Fruit fly (Drosophila melanogaster) whole organism, adult: ENCODE results near the gene CG12355.

Source experiments
- CG1620 ChIP-seq: fragments of 200-800 bp; sonication (Bioruptor generic); optimal IDR thresholded peaks from 2 replicates; lab custom pipeline; 2016; ENCODE audit warnings: missing biosample characterization, missing genetic modification characterization
- CG33017 ChIP-seq: fragments of 200-800 bp; sonication (Bioruptor generic); optimal IDR thresholded peaks from 2 replicates; lab custom pipeline; 2018; ENCODE audit warnings: missing biosample characterization, mild to moderate bottlenecking, missing genetic modification characterization, moderate library complexity
- CG7101 ChIP-seq: fragments of 200-800 bp; sonication (Bioruptor generic); optimal IDR thresholded peaks from 2 replicates; lab custom pipeline; 2018; ENCODE audit warnings: missing biosample characterization, mild to moderate bottlenecking, missing genetic modification characterization, moderate library complexity
- Mnt ChIP-seq: fragments of 200-800 bp; sonication (Bioruptor generic); optimal IDR thresholded peaks from 2 replicates; lab custom pipeline; 2016; ENCODE audit warnings: missing biosample characterization, mild to moderate bottlenecking, missing genetic modification characterization
- bab1 ChIP-seq: fragments of 200-800 bp; sonication (Bioruptor generic); optimal IDR thresholded peaks from 3 replicates; lab custom pipeline; 2019; ENCODE audit warnings: missing biosample characterization, mild to moderate bottlenecking, missing genetic modification characterization, moderate library complexity
- cic ChIP-seq: fragments of 200-800 bp; sonication (Bioruptor generic); optimal IDR thresholded peaks from 2 replicates; lab custom pipeline; 2017; ENCODE audit warnings: missing biosample characterization, mild to moderate bottlenecking, missing genetic modification characterization, moderate library complexity
- kay ChIP-seq: fragments of 200-800 bp; sonication (Bioruptor generic); peaks from one replicate; lab custom pipeline; 2016; ENCODE audit warnings: missing biosample characterization, missing genetic modification characterization, borderline replicate concordance
- pad ChIP-seq: fragments of 200-800 bp; sonication (Bioruptor generic); optimal IDR thresholded peaks from 3 replicates; lab custom pipeline; 2017; ENCODE audit warnings: missing biosample characterization, missing genetic modification characterization, mild to moderate bottlenecking, moderate library complexity, missing genetic modification reagents
- tj ChIP-seq: fragments of 200-800 bp; sonication (Bioruptor generic); optimal IDR thresholded peaks from 3 replicates; lab custom pipeline; 2017; ENCODE audit warnings: missing biosample characterization, mild to moderate bottlenecking, missing genetic modification characterization, moderate library complexity

DNA sequence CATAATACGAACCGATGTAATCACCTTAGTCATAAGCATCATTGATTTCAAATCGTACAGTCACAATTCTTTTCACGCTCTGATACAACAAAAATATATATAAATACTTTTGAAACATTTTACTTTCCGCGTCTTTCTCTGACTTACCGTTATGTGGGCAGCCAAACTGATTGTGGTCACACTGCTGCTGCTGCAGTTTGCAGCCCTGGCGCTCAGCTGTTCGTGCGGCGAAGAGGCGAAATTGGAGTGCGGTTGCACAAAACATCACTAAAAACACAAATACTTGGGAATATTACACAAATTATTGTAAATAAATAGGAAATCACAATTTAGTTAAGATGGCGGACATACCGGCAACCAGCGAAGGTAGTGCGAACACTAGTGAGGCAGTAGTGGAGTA lies 14.0 kb upstream of the CG12355 start, which contains the start of the genes gdl and gdl-ORF39:
- TF ChIP-seq CG33017 (tag; lab: Kevin White, UChicago) (no peak), cic (GFP tag; lab: Kevin White, UChicago) (no peak), CG1620 (GFP tag; lab: Kevin White, UChicago) (no peak), kay (no peak), bab1 (GFP tag; lab: Kevin White, UChicago) (peak; percentile 54), pad (GFP tag; lab: Kevin White, UChicago) (no peak), tj (GFP tag; lab: Kevin White, UChicago) (no peak), CG7101 (tag; lab: Kevin White, UChicago) (no peak), Mnt (GFP tag; lab: Kevin White, UChicago) (peak; percentile 54)
